Worm (Caenorhabditis elegans) whole organism, L4 larva: Measurements from ENCODE around the gene C44C10.12.
A peak's percentile ranks its signal among the peaks of the same experiment; 100 is the strongest.

Source experiments
- ama-1 ChIP-seq: fragments of 150-350 bp; optimal IDR thresholded peaks from 2 replicates; lab custom pipeline; 2014; ENCODE audit warnings: inconsistent platforms, mixed read lengths
- dpl-1 ChIP-seq: fragments of 150-350 bp; optimal IDR thresholded peaks from 2 replicates; lab custom pipeline; 2014; ENCODE audit warnings: missing biosample characterization, missing genetic modification reagents, missing genetic modification characterization
- lin-15B ChIP-seq: fragments of 150-350 bp; sonication (generic microtip); optimal IDR thresholded peaks from 3 replicates; lab custom pipeline; 2014; ENCODE audit warnings: missing biosample characterization, missing genetic modification characterization
- mep-1 ChIP-seq: fragments of 150-350 bp; sonication (generic microtip); optimal IDR thresholded peaks from 3 replicates; lab custom pipeline; 2014; ENCODE audit warnings: missing biosample characterization, missing genetic modification characterization
- nhr-48 ChIP-seq: sonication (generic microtip); optimal IDR thresholded peaks from 2 replicates; lab custom pipeline; 2016; ENCODE audit warnings: mild to moderate bottlenecking, missing genetic modification characterization, missing compliant biosample characterization
- skn-1 ChIP-seq: fragments of 150-350 bp; optimal IDR thresholded peaks from 2 replicates; lab custom pipeline; 2014; ENCODE audit warnings: missing biosample characterization, missing genetic modification characterization
- unc-62 ChIP-seq, 3 experiments: fragments of 150-350 bp in 1 of 3; sonication (generic microtip); optimal IDR thresholded peaks in 2 of 3; peaks in 1 of 3; 1 replicate in 1 of 3; 2 replicates in 2 of 3; lab custom pipeline; 2014 to 2017; ENCODE audit warnings: missing biosample characterization in 3 of 3, missing genetic modification characterization in 3 of 3, missing genetic modification reagents in 3 of 3, missing genotype in 1 of 3

DNA sequence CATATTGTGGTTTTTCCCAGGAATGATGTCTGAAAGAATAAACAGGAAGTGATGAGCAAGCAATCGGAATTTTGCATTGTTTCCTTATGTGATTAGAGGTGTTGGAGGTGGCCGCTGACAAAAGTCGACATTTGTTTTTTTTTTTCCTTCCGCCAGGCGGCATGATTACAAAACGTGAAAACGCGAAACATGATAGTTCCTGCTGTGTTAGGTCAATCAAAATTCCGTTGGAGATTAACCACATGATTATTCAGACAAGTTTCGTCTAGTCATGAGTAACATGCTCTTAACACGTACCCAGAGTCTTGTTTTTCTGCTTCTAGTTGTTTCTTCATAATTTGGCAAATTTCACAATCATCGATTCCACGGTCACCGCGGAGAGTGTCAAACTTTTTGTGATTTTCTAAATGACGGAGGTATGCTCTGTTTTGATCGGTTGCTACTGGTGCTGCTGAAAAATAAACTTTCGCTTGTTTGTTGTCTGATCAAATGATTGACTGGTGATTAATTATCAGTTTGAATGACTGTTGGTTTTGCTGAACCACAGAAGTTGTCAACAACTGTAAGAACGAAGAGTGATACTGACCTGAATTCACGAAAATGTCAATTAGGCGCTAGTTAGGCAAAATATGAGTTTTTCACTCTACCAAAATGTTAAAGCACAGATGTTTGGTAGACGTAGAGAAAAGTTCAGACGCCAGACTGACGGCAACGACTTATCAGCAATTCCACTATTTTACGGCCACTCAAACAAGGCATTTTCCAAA, 17.4 kb upstream of the C44C10.12 start:
- TF ChIP-seq unc-62 (GFP tag; optimal IDR thresholded peaks at IDR 0.05 in 1 of 2; lab: Kevin White, UChicago) (peak in 1 of 2 experiments; percentile 97), unc-62 (tag; optimal IDR thresholded peaks at IDR 0.05; lab: Kevin White, UChicago) (no peak), nhr-48 (tag; lab: Kevin White, UChicago) (peak; percentile 29), ama-1 (no peak), dpl-1 (GFP tag; lab: Kevin White, UChicago) (no peak), lin-15B (tag; lab: Kevin White, UChicago) (no peak), mep-1 (tag; lab: Kevin White, UChicago) (no peak), skn-1 (tag; lab: Kevin White, UChicago) (no peak)
